Worm (Caenorhabditis elegans) whole organism, young adult: ENCODE measurements around the gene F52G3.7.

Experiments
- F37B4.10 ChIP-seq: fragments of 200-800 bp; sonication (Bioruptor generic); IDR thresholded peaks from 2 replicates; pipeline ENCODE4 v1.3.6; 2022; ENCODE audit warnings: missing genetic modification characterization, missing compliant biosample characterization
- dpl-1 ChIP-seq: fragments of 150-350 bp; optimal IDR thresholded peaks from 2 replicates; lab custom pipeline; 2014; ENCODE audit warnings: missing biosample characterization, missing genetic modification reagents, missing genetic modification characterization
- him-1 ChIP-seq: sonication (generic microtip); optimal IDR thresholded peaks from 2 replicates; lab custom pipeline; 2016; ENCODE audit warnings: missing genotype, missing genetic modification reagents, missing genetic modification characterization, missing compliant biosample characterization
- somi-1 ChIP-seq: fragments of 200-800 bp; sonication (Bioruptor generic); optimal IDR thresholded peaks from 2 replicates; lab custom pipeline; 2018; ENCODE audit warnings: mild to moderate bottlenecking, missing genetic modification characterization, missing compliant biosample characterization
- xnd-1 ChIP-seq: sonication (generic microtip); optimal IDR thresholded peaks from 2 replicates; lab custom pipeline; 2016; ENCODE audit warnings: missing genotype, missing genetic modification reagents, missing genetic modification characterization, missing compliant biosample characterization
- ztf-6 ChIP-seq: fragments of 200-800 bp; sonication (Bioruptor generic); IDR thresholded peaks from 2 replicates; pipeline ENCODE4 v1.3.6; 2022; ENCODE audit warnings: missing genetic modification reagents, missing genetic modification characterization, missing compliant biosample characterization

ce11 chrX:16923636-16924035, 40.1 kb upstream of the F52G3.7 start, which contains the start of gene C30E1.4:
- no peak for TF ChIP-seq ztf-6 (GFP tag; lab: Robert Waterston, UW)
- TF ChIP-seq him-1 = no peak
- TF ChIP-seq dpl-1 (GFP tag; lab: Kevin White, UChicago) = no peak
- no peak for TF ChIP-seq somi-1 (GFP tag; lab: Kevin White, UChicago)
- TF ChIP-seq F37B4.10 (GFP tag; lab: Robert Waterston, UW) = no peak
- no peak for TF ChIP-seq xnd-1 (tag; lab: Kevin White, UChicago)
